Worm (Caenorhabditis elegans) whole organism, early embryonic: Measurements from ENCODE around the gene str-89.

Source experiments
- B0310.2 ChIP-seq: sonication (generic microtip); optimal IDR thresholded peaks from 2 replicates; lab custom pipeline; 2016; ENCODE audit warnings: mild to moderate bottlenecking, missing genetic modification characterization, missing compliant biosample characterization
- F13C5.2 ChIP-seq: sonication (generic microtip); optimal IDR thresholded peaks from 2 replicates; lab custom pipeline; 2017; ENCODE audit warnings: mild to moderate bottlenecking, missing genetic modification characterization, inconsistent platforms, missing compliant biosample characterization
- aly-1 ChIP-seq: sonication (generic microtip); optimal IDR thresholded peaks from 2 replicates; lab custom pipeline; 2016; ENCODE audit warnings: missing genetic modification characterization, missing compliant biosample characterization
- ama-1 ChIP-seq: fragments of 150-350 bp; optimal IDR thresholded peaks from 2 replicates; lab custom pipeline; 2014
- ceh-13 ChIP-seq: fragments of 200-800 bp; sonication (Bioruptor generic); optimal IDR thresholded peaks from 2 replicates; lab custom pipeline; 2018; ENCODE audit warnings: mild to moderate bottlenecking, missing genetic modification characterization, missing compliant biosample characterization
- ceh-36 ChIP-seq: sonication (generic microtip); optimal IDR thresholded peaks from 2 replicates; lab custom pipeline; 2016; ENCODE audit warnings: missing genetic modification characterization, inconsistent platforms, missing compliant biosample characterization
- ets-7 ChIP-seq: sonication (generic microtip); optimal IDR thresholded peaks from 2 replicates; lab custom pipeline; 2016; ENCODE audit warnings: missing genotype, missing genetic modification characterization, missing compliant biosample characterization
- flt-1 ChIP-seq: fragments of 200-800 bp; sonication (Bioruptor generic); IDR thresholded peaks from 2 replicates; pipeline ENCODE4 v1.3.6; 2022; ENCODE audit warnings: missing genetic modification characterization, missing compliant biosample characterization
- hmbx-1 ChIP-seq: sonication (generic microtip); optimal IDR thresholded peaks from 2 replicates; lab custom pipeline; 2016; ENCODE audit warnings: mild to moderate bottlenecking, missing genetic modification characterization, missing compliant biosample characterization
- hmg-4 ChIP-seq: fragments of 200-800 bp; sonication (Bioruptor generic); optimal IDR thresholded peaks from 2 replicates; lab custom pipeline; 2018; ENCODE audit warnings: mild to moderate bottlenecking, missing genetic modification characterization, missing compliant biosample characterization
- hnd-1 ChIP-seq: sonication (generic microtip); optimal IDR thresholded peaks from 2 replicates; lab custom pipeline; 2016; ENCODE audit warnings: missing genetic modification characterization, missing compliant biosample characterization
- pes-1 ChIP-seq: fragments of 200-800 bp; sonication (Bioruptor generic); IDR thresholded peaks from 2 replicates; pipeline ENCODE4 v1.3.6; 2022; ENCODE audit warnings: missing genetic modification reagents, missing genetic modification characterization, missing compliant biosample characterization
- scrt-1 ChIP-seq: fragments of 200-800 bp; sonication (Bioruptor generic); IDR thresholded peaks from 2 replicates; pipeline ENCODE4 v1.3.6; 2022; ENCODE audit warnings: missing genetic modification characterization, missing compliant biosample characterization
- sea-1 ChIP-seq: fragments of 200-800 bp; sonication (Bioruptor generic); conservative IDR thresholded peaks from 2 replicates; pipeline ENCODE4 v1.3.6; 2022; ENCODE audit warnings: missing genetic modification characterization, missing compliant biosample characterization
- tbx-11 ChIP-seq: fragments of 200-800 bp; sonication (Bioruptor generic); IDR thresholded peaks from 2 replicates; pipeline ENCODE4 v1.3.6; 2022; ENCODE audit warnings: missing genetic modification characterization, missing compliant biosample characterization
- tbx-37 ChIP-seq: fragments of 200-800 bp; sonication (Bioruptor generic); conservative IDR thresholded peaks from 2 replicates; pipeline ENCODE4 v1.3.6; 2022; ENCODE audit warnings: missing genetic modification reagents, missing genetic modification characterization, missing compliant biosample characterization
- tra-4 ChIP-seq: sonication (generic microtip); optimal IDR thresholded peaks from 2 replicates; lab custom pipeline; 2017; ENCODE audit warnings: missing genetic modification characterization, missing compliant biosample characterization

str-89 gene

DNA sequence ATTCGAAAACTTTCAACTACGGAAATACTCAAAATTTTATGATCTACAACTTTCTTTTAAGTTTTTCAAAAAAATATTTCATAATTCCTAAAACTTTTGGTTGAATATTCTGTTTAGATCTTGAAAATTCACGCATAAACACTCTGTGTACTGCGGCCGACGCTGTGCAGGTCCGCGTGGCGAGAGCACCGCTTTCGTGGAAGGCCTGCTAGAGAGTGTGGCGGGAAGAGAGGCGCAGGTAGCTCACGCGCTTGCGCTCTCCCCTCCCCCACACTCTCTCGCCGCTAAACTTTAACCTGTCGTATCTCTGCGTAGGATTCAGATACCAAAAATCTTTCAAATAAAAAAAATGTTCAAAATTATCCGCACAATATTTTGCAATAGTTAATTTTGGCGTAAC is 14.7 kb downstream of the str-89 start:
- TF ChIP-seq F13C5.2 (tag; lab: Kevin White, UChicago), result no peak

DNA sequence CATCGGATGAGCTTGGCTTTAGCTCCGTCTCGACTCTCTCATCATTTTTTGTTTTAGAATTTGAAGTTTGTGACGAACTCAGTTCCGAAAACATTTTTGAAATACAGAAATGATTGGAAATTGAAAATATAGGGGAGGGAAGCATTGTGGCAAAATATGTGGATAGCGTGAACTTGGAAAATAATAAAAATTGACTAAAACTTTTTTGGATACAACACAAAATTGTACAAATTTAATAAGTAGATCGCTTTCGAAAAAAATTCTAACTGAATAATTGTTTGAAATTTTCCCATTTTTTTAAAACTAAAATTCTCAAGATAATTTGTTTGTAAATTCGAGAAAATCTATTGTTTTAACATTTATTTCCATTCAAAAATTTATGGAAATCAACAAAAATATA is 15.1 kb downstream of the str-89 start, which contains the start of gene F59A1.15:
TSS of gene F59A1.15 (minus strand) at position 101 of the 400 bp plus-strand sequence.
- no peak for TF ChIP-seq sea-1 (GFP tag; lab: Robert Waterston, UW)

DNA sequence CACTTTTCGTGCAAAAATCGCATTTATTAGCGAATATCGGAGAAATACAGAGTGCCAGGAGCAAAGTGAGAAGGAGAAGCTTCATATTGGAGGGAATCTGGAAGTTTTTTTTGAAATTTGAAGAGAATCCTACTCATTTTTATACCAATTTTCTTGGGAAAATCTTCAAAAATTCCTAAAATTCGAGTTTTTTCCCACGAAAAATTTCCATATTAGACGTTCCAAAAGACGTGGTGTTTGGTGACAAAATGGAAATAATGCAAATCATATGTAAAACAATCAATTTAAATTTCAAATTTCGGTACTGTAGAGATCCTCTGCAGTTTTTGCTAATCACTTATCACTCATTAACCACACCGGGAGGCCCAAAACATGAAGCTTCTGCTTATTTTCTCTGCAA is 16.2 kb downstream of the str-89 start, which contains the start of the genes F59A1.16 and F59A1.6:
TSS of gene F59A1.16 (minus strand) at position 101 of the 400 bp plus-strand sequence.
TSS of gene F59A1.6 (plus strand) at position 285 of the 400 bp plus-strand sequence.
- TF ChIP-seq ceh-13 (GFP tag; lab: Kevin White, UChicago) (no peak), hnd-1 (tag; lab: Kevin White, UChicago) (no peak), scrt-1 (GFP tag; lab: Robert Waterston, UW) (no peak), aly-1 (no peak), tbx-11 (no peak), ama-1 (no peak), ets-7 (tag; lab: Kevin White, UChicago) (no peak)

DNA sequence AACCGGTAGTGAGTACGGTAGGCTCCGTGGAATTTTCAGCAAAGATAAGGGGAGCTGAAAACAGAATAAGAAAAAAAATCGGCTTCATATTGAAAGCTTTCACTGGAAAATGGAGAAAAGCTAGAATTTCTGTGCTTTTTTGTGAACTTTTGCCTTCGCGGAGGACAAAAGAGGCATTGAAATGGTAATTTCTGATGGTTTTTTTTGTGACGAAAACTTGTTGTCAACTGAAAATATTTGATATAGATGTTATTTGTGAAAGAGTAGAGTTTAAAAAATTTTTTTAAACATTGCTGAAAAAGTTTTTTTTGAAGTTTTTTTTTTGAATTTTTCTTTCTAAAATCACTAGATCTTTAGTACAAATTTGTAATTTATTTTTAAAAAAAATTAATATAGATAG is 18.2 kb downstream of the str-89 start, which contains the start of gene F59A1.18:
TSS of gene F59A1.18 (minus strand) at position 101 of the 400 bp plus-strand sequence.
- TF ChIP-seq tbx-11 (no peak), aly-1 (no peak), ceh-13 (GFP tag; lab: Kevin White, UChicago) (no peak), F13C5.2 (tag; lab: Kevin White, UChicago) (no peak), tbx-37 (GFP tag; lab: Robert Waterston, UW) (no peak), ama-1 (no peak), scrt-1 (GFP tag; lab: Robert Waterston, UW) (no peak), ets-7 (tag; lab: Kevin White, UChicago) (no peak), flt-1 (GFP tag; lab: Robert Waterston, UW) (no peak), sea-1 (GFP tag; lab: Robert Waterston, UW) (no peak), hnd-1 (tag; lab: Kevin White, UChicago) (no peak), tra-4 (tag; lab: Kevin White, UChicago) (no peak)

DNA sequence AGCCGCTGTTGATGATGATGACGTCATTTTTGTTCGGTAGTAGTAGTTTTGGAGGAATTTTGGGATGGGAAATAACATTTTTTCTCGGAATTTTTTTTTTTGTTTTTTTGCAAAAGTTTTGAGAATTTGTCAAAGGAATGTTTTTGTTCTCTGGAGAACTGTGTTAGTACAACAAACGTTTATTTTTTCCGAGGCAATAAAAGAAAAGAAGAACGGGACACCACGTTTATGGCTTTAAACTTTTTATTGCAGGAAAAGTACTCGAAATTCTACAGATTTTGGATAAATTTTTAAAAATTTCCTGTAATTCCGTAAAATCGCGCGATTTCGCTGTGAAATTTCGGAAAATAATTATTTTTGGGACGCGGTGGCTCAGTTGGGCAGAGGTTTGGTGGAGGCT is 22.3 kb downstream of the str-89 start, which contains the start of gene F59A1.13:
TSS of gene F59A1.13 (minus strand) at position 101 of the 400 bp plus-strand sequence.
- TF ChIP-seq sea-1 (GFP tag; lab: Robert Waterston, UW), result no peak
- no peak for TF ChIP-seq tra-4 (tag; lab: Kevin White, UChicago)

DNA sequence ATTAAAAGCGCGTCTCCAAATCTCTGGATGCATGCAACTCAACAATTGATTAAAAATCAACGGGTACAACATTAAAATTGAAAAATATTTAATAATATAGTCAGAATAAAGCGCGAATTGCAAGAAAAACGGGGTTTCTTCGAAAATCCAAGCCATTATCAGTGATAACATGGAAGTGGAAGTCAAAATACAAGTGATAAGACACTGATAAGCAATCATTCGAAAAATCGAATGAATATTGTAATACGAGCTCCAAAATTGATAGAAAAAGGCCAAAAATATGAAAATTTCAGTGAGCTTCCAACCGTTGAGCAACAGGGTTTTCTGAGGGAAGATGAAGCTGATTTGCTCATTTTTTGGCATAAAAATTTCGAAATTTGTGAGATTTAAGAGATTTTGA is 25.6 kb downstream of the str-89 start:
- TF ChIP-seq ceh-13 (GFP tag; lab: Kevin White, UChicago) (no peak), hmg-4 (GFP tag; lab: Kevin White, UChicago) (no peak), flt-1 (GFP tag; lab: Robert Waterston, UW) (no peak), aly-1 (no peak), ama-1 (no peak), sea-1 (GFP tag; lab: Robert Waterston, UW) (no peak), tra-4 (tag; lab: Kevin White, UChicago) (no peak), scrt-1 (GFP tag; lab: Robert Waterston, UW) (no peak), ets-7 (tag; lab: Kevin White, UChicago) (no peak), hmbx-1 (tag; lab: Kevin White, UChicago) (no peak), ceh-36 (tag; lab: Kevin White, UChicago) (no peak), pes-1 (GFP tag; lab: Robert Waterston, UW) (no peak), tbx-11 (no peak), B0310.2 (tag; lab: Kevin White, UChicago) (no peak)

DNA sequence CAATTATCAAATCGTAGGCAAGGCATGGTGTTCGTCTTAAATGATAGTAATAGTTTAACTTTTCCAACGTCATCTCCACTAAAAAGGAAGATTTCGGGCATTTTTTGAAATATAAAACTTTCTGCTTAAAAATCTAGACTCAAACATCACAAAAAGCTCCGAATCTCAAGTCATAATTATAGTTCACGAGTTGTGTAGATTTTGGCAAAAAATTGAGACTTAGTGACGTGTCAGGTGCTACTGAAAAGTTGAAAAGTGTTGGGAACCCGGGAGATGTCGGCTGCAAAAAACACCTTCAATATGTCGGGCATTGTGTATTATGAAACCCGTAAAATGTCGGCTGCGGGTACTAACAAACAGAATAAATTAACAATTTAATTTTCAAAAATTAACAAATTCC is 27.2 kb downstream of the str-89 start, which contains the start of gene Y26G10.1:
TSS of gene Y26G10.1 (minus strand) at position 101 of the 400 bp plus-strand sequence.
- TF ChIP-seq scrt-1 (GFP tag; lab: Robert Waterston, UW), result no peak

DNA sequence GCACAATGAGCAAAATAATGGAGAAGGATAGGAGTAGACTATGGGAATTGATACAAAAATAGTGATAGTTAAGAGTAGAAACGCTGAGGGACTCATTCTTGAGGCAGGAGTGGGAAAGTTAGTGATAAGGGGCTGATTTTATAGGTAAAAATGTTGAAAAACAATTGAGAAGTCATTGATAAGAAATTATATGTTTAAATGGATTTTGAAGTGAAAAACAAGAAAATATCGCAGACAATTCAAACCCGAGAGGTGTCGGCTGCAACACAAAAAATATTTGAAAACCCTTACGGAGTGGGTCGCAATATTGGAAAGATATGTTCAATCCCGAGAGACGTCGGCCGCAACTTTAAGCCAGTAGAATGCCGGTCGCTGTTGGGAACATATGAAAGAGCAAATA is 28.1 kb downstream of the str-89 start, which contains the start of gene spp-29:
TSS of gene spp-29 (minus strand) at position 101 of the 400 bp plus-strand sequence.
- TF ChIP-seq pes-1 (GFP tag; lab: Robert Waterston, UW) (no peak), aly-1 (no peak), tbx-11 (no peak), hnd-1 (tag; lab: Kevin White, UChicago) (no peak), hmbx-1 (tag; lab: Kevin White, UChicago) (no peak), scrt-1 (GFP tag; lab: Robert Waterston, UW) (no peak), ceh-13 (GFP tag; lab: Kevin White, UChicago) (no peak), sea-1 (GFP tag; lab: Robert Waterston, UW) (no peak), tbx-37 (GFP tag; lab: Robert Waterston, UW) (no peak), B0310.2 (tag; lab: Kevin White, UChicago) (no peak), ceh-36 (tag; lab: Kevin White, UChicago) (no peak)

DNA sequence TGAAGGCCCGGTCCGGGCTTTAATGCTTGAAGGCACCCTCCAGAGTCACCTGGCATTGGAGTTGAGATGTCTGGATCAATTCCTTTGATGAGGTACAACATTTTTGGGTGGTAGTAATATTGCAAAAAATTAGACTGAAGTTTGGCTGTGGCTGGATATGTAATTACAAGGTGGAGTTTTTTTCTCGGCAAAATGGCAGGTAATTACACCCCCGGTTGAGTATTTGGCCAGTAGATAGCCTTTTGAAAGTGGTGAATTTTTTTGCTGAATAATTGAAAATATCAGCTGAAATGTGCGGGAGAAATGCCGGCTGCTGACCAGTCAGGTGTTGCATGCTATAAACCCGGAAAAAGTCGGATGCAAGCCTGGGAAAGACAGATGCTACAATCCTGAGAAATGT is 30.5 kb downstream of the str-89 start, which contains the start of gene Y26G10.4:
TSS of gene Y26G10.4 (minus strand) at position 101 of the 400 bp plus-strand sequence.
- TF ChIP-seq hmbx-1 (tag; lab: Kevin White, UChicago) (no peak), tbx-11 (no peak), ets-7 (tag; lab: Kevin White, UChicago) (no peak), flt-1 (GFP tag; lab: Robert Waterston, UW) (no peak), ceh-36 (tag; lab: Kevin White, UChicago) (no peak)
